Worm (Caenorhabditis elegans) whole organism, L4 larva: ENCODE data around the gene try-9.

Source experiments
- F44E2.7 ChIP-seq: fragments of 200-800 bp; sonication (Bioruptor generic); IDR thresholded peaks from 2 replicates; pipeline ENCODE4 v2.1.2; 2022; ENCODE audit warnings: missing genetic modification characterization, missing compliant biosample characterization
- arid-1 ChIP-seq: fragments of 200-800 bp; sonication (Bioruptor generic); conservative IDR thresholded peaks from 2 replicates; pipeline ENCODE4 v1.3.6; 2022; ENCODE audit warnings: missing genetic modification reagents, missing genetic modification characterization, missing compliant biosample characterization
- dmd-9 ChIP-seq: fragments of 200-800 bp; sonication (Bioruptor generic); IDR thresholded peaks from 2 replicates; pipeline ENCODE4 v1.3.6; 2022; ENCODE audit warnings: missing genetic modification reagents, missing genetic modification characterization, missing compliant biosample characterization
- fos-1 ChIP-seq: fragments of 150-350 bp; optimal IDR thresholded peaks from 2 replicates; lab custom pipeline; 2014; ENCODE audit warnings: missing biosample characterization, missing genetic modification characterization
- jun-1 ChIP-seq: fragments of 150-350 bp; optimal IDR thresholded peaks from 2 replicates; lab custom pipeline; 2014; ENCODE audit warnings: missing biosample characterization, missing genetic modification reagents, missing genetic modification characterization
- lin-29 ChIP-seq: fragments of 200-800 bp; sonication (Bioruptor generic); IDR thresholded peaks from 2 replicates; pipeline ENCODE4 v1.3.6; 2022; ENCODE audit warnings: missing genetic modification reagents, missing genetic modification characterization, missing compliant biosample characterization
- mdl-1 ChIP-seq, 2 experiments: fragments of 150-350 bp in 1 of 2; sonication (generic microtip) in 1 of 2; optimal IDR thresholded peaks; 2 replicates each; lab custom pipeline; 2014 to 2017; ENCODE audit warnings: missing biosample characterization in 2 of 2, missing genetic modification characterization in 2 of 2
- nhr-11 ChIP-seq: fragments of 150-350 bp; optimal IDR thresholded peaks from 2 replicates; lab custom pipeline; 2014; ENCODE audit warnings: missing biosample characterization, missing genetic modification characterization
- nhr-76 ChIP-seq: fragments of 150-350 bp; optimal IDR thresholded peaks from 2 replicates; lab custom pipeline; 2014; ENCODE audit warnings: missing biosample characterization, missing genetic modification characterization
- snpc-1.2 ChIP-seq: fragments of 200-800 bp; sonication (Bioruptor generic); IDR thresholded peaks from 2 replicates; pipeline ENCODE4 v1.3.6; 2022; ENCODE audit warnings: missing genetic modification reagents, missing genetic modification characterization, missing compliant biosample characterization
- unc-130 ChIP-seq: sonication (generic microtip); optimal IDR thresholded peaks from 2 replicates; lab custom pipeline; 2016; ENCODE audit warnings: missing genetic modification reagents, missing genetic modification characterization, missing compliant biosample characterization
- unc-62 ChIP-seq, 3 experiments: fragments of 150-350 bp in 1 of 3; sonication (generic microtip); optimal IDR thresholded peaks in 2 of 3; peaks in 1 of 3; 1 replicate in 1 of 3; 2 replicates in 2 of 3; lab custom pipeline; 2014 to 2017; ENCODE audit warnings: missing biosample characterization in 3 of 3, missing genetic modification characterization in 3 of 3, missing genetic modification reagents in 3 of 3, missing genotype in 1 of 3

ce11 chrII:4367923-4368322, at the start of gene try-9:
- TF ChIP-seq unc-62 (GFP tag; optimal IDR thresholded peaks at IDR 0.05 in 1 of 2; lab: Kevin White, UChicago) (no peak), unc-62 (tag; optimal IDR thresholded peaks at IDR 0.05; lab: Kevin White, UChicago) (no peak), nhr-76 (tag; lab: Kevin White, UChicago) (no peak), mdl-1 (tag; optimal IDR thresholded peaks at IDR 0.05; lab: Kevin White, UChicago) (no peak), snpc-1.2 (GFP tag; lab: Robert Waterston, UW) (no peak), F44E2.7 (no peak), lin-29 (no peak), unc-130 (no peak), nhr-11 (tag; lab: Kevin White, UChicago) (no peak), fos-1 (tag; lab: Kevin White, UChicago) (no peak), jun-1 (tag; lab: Kevin White, UChicago) (no peak), arid-1 (GFP tag; lab: Robert Waterston, UW) (no peak), dmd-9 (GFP tag; lab: Robert Waterston, UW) (no peak)
